Fruit fly (Drosophila melanogaster) whole organism: ENCODE data around the gene CG1074.

Experiments used
- EcR ChIP-seq, 2 experiments: fragments of >200 bp; optimal IDR thresholded peaks; 2 replicates each; lab custom pipeline; 2017; ENCODE audit warnings: missing biosample characterization in 2 of 2, missing genetic modification characterization in 2 of 2, missing genetic modification reagents in 2 of 2
- pan ChIP-seq: fragments of >200 bp; optimal IDR thresholded peaks from 2 replicates; lab custom pipeline; 2017

- no peak for TF ChIP-seq pan (lab: Kevin White, UChicago)
- no peak for TF ChIP-seq EcR (GFP tag; optimal IDR thresholded peaks at IDR 0.05; lab: Kevin White, UChicago)
Observed at dm6 chr3R:4471047-4471751, 37.4 kb downstream of the CG1074 start.
